Worm (Caenorhabditis elegans): ENCODE results near the gene B0432.11.

DNA sequence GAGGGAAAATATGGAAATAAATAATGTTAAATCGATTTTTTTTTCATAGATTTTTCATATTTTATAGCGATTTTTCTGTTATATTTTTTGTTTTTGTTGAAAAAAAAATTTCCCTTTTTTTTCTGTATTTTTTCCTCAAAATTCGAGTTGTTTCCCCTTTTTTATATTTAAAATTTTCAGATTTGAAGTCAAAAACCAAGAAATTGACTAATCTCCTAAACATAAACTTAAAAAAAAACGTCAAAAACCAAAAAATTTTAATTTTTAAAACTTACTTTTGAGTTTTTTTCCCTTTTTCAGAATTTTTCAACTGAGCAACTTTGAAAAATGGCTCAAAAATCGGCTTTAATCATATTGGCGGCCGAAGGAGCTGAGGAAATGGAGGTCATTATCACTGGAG, 4.2 kb downstream of the B0432.11 start, which contains the start of gene djr-1.1:
- TF ChIP-seq him-1 (tag; optimal IDR thresholded peaks at IDR 0.05) (no peak), dao-5 (tag; optimal IDR thresholded peaks at IDR 0.05) (no peak)

Data from whole organism, L4/young adult.